Fruit fly (Drosophila melanogaster): Measurements from ENCODE around the gene aus.

- no peak for TF ChIP-seq usp (GFP tag; optimal IDR thresholded peaks at IDR 0.05)
- no peak for TF ChIP-seq psq (optimal IDR thresholded peaks at IDR 0.05)
Observed at dm6 chr3R:21348367-21349038, 898 bp downstream of the aus start.

All from whole organism.